Fruit fly (Drosophila melanogaster) whole organism, embryonic: ENCODE results near the gene EMC5.
A peak's percentile ranks its signal among the peaks of the same experiment; 100 is the strongest.

Experiments used
- Abd-B ChIP-seq: fragments of 200-800 bp; sonication (Bioruptor generic); optimal IDR thresholded peaks from 2 replicates; lab custom pipeline; 2018; ENCODE audit warnings: missing biosample characterization, mild to moderate bottlenecking, missing genetic modification characterization, moderate library complexity
- Ada2b ChIP-seq: fragments of 200-800 bp; sonication (Bioruptor generic); IDR thresholded peaks from 2 replicates; pipeline ENCODE4 v1.3.6; 2022; ENCODE audit warnings: missing biosample characterization, missing genetic modification characterization
- Blimp-1 ChIP-seq: fragments of 200-800 bp; sonication (Bioruptor generic); optimal IDR thresholded peaks from 3 replicates; lab custom pipeline; 2018; ENCODE audit warnings: missing biosample characterization, missing genetic modification characterization, mild to moderate bottlenecking, moderate library complexity, missing genetic modification reagents
- C15 ChIP-seq: fragments of 200-800 bp; sonication (Bioruptor generic); IDR thresholded peaks from 3 replicates; pipeline ENCODE4 v1.3.6; 2022; ENCODE audit warnings: missing biosample characterization, missing genetic modification characterization
- CG10267 ChIP-seq: fragments of 200-800 bp; sonication (Bioruptor generic); optimal IDR thresholded peaks from 2 replicates; lab custom pipeline; 2018; ENCODE audit warnings: missing biosample characterization, mild to moderate bottlenecking, missing genetic modification characterization, moderate library complexity
- CG10321 ChIP-seq: fragments of 200-800 bp; sonication (Bioruptor generic); IDR thresholded peaks from 2 replicates; pipeline ENCODE4 v1.3.6; 2022; ENCODE audit warnings: missing biosample characterization, missing genetic modification characterization
- CG11560 ChIP-seq: fragments of 200-800 bp; sonication (Bioruptor generic); IDR thresholded peaks from 3 replicates; pipeline ENCODE4 v1.3.6; 2022; ENCODE audit warnings: missing biosample characterization, missing genetic modification characterization
- CG17912 ChIP-seq: fragments of 200-800 bp; sonication (Bioruptor generic); optimal IDR thresholded peaks from 2 replicates; lab custom pipeline; 2018; ENCODE audit warnings: missing biosample characterization, mild to moderate bottlenecking, missing genetic modification characterization
- CG2129 ChIP-seq: fragments of 200-800 bp; sonication (Bioruptor generic); IDR thresholded peaks from 2 replicates; pipeline ENCODE4 v1.3.6; 2022; ENCODE audit warnings: missing biosample characterization, missing genetic modification characterization; ENCODE audit not compliant: partially characterized antibody
- CG2712 ChIP-seq: fragments of 200-800 bp; optimal IDR thresholded peaks from 3 replicates; lab custom pipeline; 2019; ENCODE audit warnings: missing biosample characterization, mild to moderate bottlenecking, missing genetic modification characterization, moderate library complexity
- CG3838 ChIP-seq: fragments of 200-800 bp; sonication (Bioruptor generic); optimal IDR thresholded peaks from 3 replicates; lab custom pipeline; 2016; ENCODE audit warnings: missing biosample characterization, missing genetic modification characterization
- CG4328 ChIP-seq: fragments of 200-800 bp; sonication (Bioruptor generic); optimal IDR thresholded peaks from 3 replicates; lab custom pipeline; 2017; ENCODE audit warnings: missing biosample characterization, missing genetic modification reagents, missing genetic modification characterization
- CG4820 ChIP-seq: fragments of 200-800 bp; sonication (Bioruptor generic); optimal IDR thresholded peaks from 3 replicates; lab custom pipeline; 2016; ENCODE audit warnings: missing biosample characterization, missing genetic modification characterization
- CG8359 ChIP-seq: fragments of 200-800 bp; sonication (Bioruptor generic); optimal IDR thresholded peaks from 2 replicates; lab custom pipeline; 2017; ENCODE audit warnings: missing biosample characterization, mild to moderate bottlenecking, missing genetic modification characterization, borderline replicate concordance
- CG8478 ChIP-seq: fragments of >200 bp; optimal IDR thresholded peaks from 2 replicates; lab custom pipeline; 2018
- CG9609 ChIP-seq: fragments of 200-800 bp; sonication (Bioruptor generic); optimal IDR thresholded peaks from 3 replicates; lab custom pipeline; 2016; ENCODE audit warnings: missing biosample characterization, missing genetic modification characterization
- CG9797 ChIP-seq: fragments of 200-800 bp; sonication (Bioruptor generic); optimal IDR thresholded peaks from 3 replicates; lab custom pipeline; 2018; ENCODE audit warnings: missing biosample characterization, mild to moderate bottlenecking, missing genetic modification characterization
- D19B ChIP-seq: fragments of 200-800 bp; sonication (Bioruptor generic); optimal IDR thresholded peaks from 2 replicates; lab custom pipeline; 2017; ENCODE audit warnings: missing biosample characterization, mild to moderate bottlenecking, missing genetic modification characterization
- Dp ChIP-seq: fragments of 200-800 bp; sonication (Bioruptor generic); optimal IDR thresholded peaks from 2 replicates; lab custom pipeline; 2018; ENCODE audit warnings: missing biosample characterization, mild to moderate bottlenecking, missing genetic modification characterization, moderate library complexity
- GATAe ChIP-seq: fragments of 200-800 bp; sonication (Bioruptor generic); conservative IDR thresholded peaks from 2 replicates; pipeline ENCODE4 v1.3.6; 2022; ENCODE audit warnings: missing biosample characterization, missing genetic modification characterization
- HLH4C ChIP-seq: fragments of 200-800 bp; sonication (Bioruptor generic); IDR thresholded peaks from 3 replicates; pipeline ENCODE4 v1.3.6; 2022; ENCODE audit warnings: missing biosample characterization, missing genetic modification characterization; ENCODE audit not compliant: partially characterized antibody
- HLH54F ChIP-seq: fragments of 200-800 bp; sonication (Bioruptor generic); optimal IDR thresholded peaks from 3 replicates; lab custom pipeline; 2016; ENCODE audit warnings: missing biosample characterization, missing genetic modification characterization
- HmgD ChIP-seq: fragments of 200-800 bp; sonication (Bioruptor generic); optimal IDR thresholded peaks from 3 replicates; lab custom pipeline; 2016; ENCODE audit warnings: missing biosample characterization, missing genetic modification characterization
- Lpt ChIP-seq: fragments of >200 bp; optimal IDR thresholded peaks from 2 replicates; lab custom pipeline; 2018; ENCODE audit warnings: missing biosample characterization, missing genetic modification characterization
- Meics ChIP-seq: fragments of 200-800 bp; sonication (Bioruptor generic); optimal IDR thresholded peaks from 2 replicates; lab custom pipeline; 2017; ENCODE audit warnings: missing biosample characterization, mild to moderate bottlenecking, missing genetic modification characterization
- Pdp1 ChIP-seq, 2 experiments: fragments of 200-800 bp; sonication (Bioruptor generic); optimal IDR thresholded peaks; 3 replicates each; lab custom pipeline; 2016; ENCODE audit warnings: missing biosample characterization in 2 of 2, missing genetic modification characterization in 2 of 2, mild to moderate bottlenecking in 1 of 2, moderate library complexity in 1 of 2
- Ptx1 ChIP-seq: fragments of 200-800 bp; sonication (Bioruptor generic); IDR thresholded peaks from 2 replicates; pipeline ENCODE4 v1.3.6; 2022; ENCODE audit warnings: missing biosample characterization, missing genetic modification characterization
- Sox102F ChIP-seq: fragments of 200-800 bp; sonication (Bioruptor generic); optimal IDR thresholded peaks from 2 replicates; lab custom pipeline; 2018; ENCODE audit warnings: missing biosample characterization, mild to moderate bottlenecking, missing genetic modification characterization, moderate library complexity
- Sry-δ ChIP-seq: fragments of 200-800 bp; sonication (Bioruptor generic); optimal IDR thresholded peaks from 2 replicates; lab custom pipeline; 2016; ENCODE audit warnings: missing biosample characterization, missing genetic modification characterization
- Ssrp ChIP-seq: fragments of 200-800 bp; sonication (Bioruptor generic); optimal IDR thresholded peaks from 2 replicates; lab custom pipeline; 2018; ENCODE audit warnings: missing biosample characterization, mild to moderate bottlenecking, missing genetic modification characterization, moderate library complexity
- Stat92E ChIP-seq, 3 experiments: fragments of >200 bp in 2 of 3; fragments of 200-800 bp in 1 of 3; sonication (Bioruptor generic) in 1 of 3; optimal IDR thresholded peaks; 2 replicates each; lab custom pipeline; 2017 to 2019; ENCODE audit warnings: missing biosample characterization in 3 of 3, missing genetic modification characterization in 3 of 3, mild to moderate bottlenecking in 1 of 3, moderate library complexity in 1 of 3
- Taf1 ChIP-seq: fragments of 200-800 bp; sonication (Bioruptor generic); IDR thresholded peaks from 2 replicates; pipeline ENCODE4 v1.3.6; 2022; ENCODE audit warnings: missing biosample characterization, missing genetic modification characterization
- Tbp ChIP-seq: fragments of >200 bp; optimal IDR thresholded peaks from 2 replicates; lab custom pipeline; 2018; ENCODE audit warnings: missing biosample characterization, missing genetic modification characterization
- ap ChIP-seq: fragments of 200-800 bp; sonication (Bioruptor generic); IDR thresholded peaks from 2 replicates; pipeline ENCODE4 v1.3.6; 2022; ENCODE audit warnings: missing biosample characterization, missing genetic modification characterization
- ara ChIP-seq: fragments of 200-800 bp; sonication (Bioruptor generic); IDR thresholded peaks from 2 replicates; pipeline ENCODE4 v1.3.6; 2022; ENCODE audit warnings: missing biosample characterization, missing genetic modification characterization
- ash1 ChIP-seq: fragments of 200-800 bp; sonication (Bioruptor generic); optimal IDR thresholded peaks from 2 replicates; lab custom pipeline; 2018; ENCODE audit warnings: missing biosample characterization, mild to moderate bottlenecking, missing genetic modification characterization
- eyg ChIP-seq: fragments of 200-800 bp; sonication (Bioruptor generic); optimal IDR thresholded peaks from 3 replicates; lab custom pipeline; 2016; ENCODE audit warnings: missing biosample characterization, missing genetic modification characterization
- fd96Cb ChIP-seq: fragments of 200-800 bp; sonication (Bioruptor generic); optimal IDR thresholded peaks from 2 replicates; lab custom pipeline; 2018; ENCODE audit warnings: missing biosample characterization, mild to moderate bottlenecking, missing genetic modification characterization, moderate library complexity
- fru ChIP-seq: fragments of >200 bp; optimal IDR thresholded peaks from 2 replicates; lab custom pipeline; 2017
- ftz-f1 ChIP-seq: fragments of 200-800 bp; sonication (Bioruptor generic); optimal IDR thresholded peaks from 2 replicates; lab custom pipeline; 2016; ENCODE audit warnings: missing biosample characterization, missing genetic modification characterization
- gt ChIP-seq: fragments of 200-800 bp; sonication (Bioruptor generic); IDR thresholded peaks from 2 replicates; pipeline ENCODE4 v1.3.6; 2022; ENCODE audit warnings: missing biosample characterization, missing genetic modification characterization
- hb ChIP-seq: fragments of 200-800 bp; sonication (Bioruptor generic); IDR thresholded peaks from 3 replicates; pipeline ENCODE4 v1.3.6; 2022; ENCODE audit warnings: missing biosample characterization, missing genetic modification characterization; ENCODE audit not compliant: partially characterized antibody
- ind ChIP-seq: fragments of 200-800 bp; sonication (Bioruptor generic); optimal IDR thresholded peaks from 3 replicates; lab custom pipeline; 2016; ENCODE audit warnings: missing biosample characterization, missing genetic modification characterization
- lola ChIP-seq, 3 experiments: fragments of >200 bp in 2 of 3; fragments of 200-800 bp in 1 of 3; sonication (Bioruptor generic) in 1 of 3; optimal IDR thresholded peaks; 2 replicates each; lab custom pipeline; 2017 to 2019; ENCODE audit warnings: missing biosample characterization in 3 of 3, missing genetic modification characterization in 3 of 3, mild to moderate bottlenecking in 1 of 3, moderate library complexity in 1 of 3
- mam ChIP-seq: fragments of 200-800 bp; sonication (Bioruptor generic); optimal IDR thresholded peaks from 3 replicates; lab custom pipeline; 2016; ENCODE audit warnings: missing biosample characterization, missing genetic modification characterization
- sima ChIP-seq: fragments of 200-800 bp; sonication (Bioruptor generic); optimal IDR thresholded peaks from 2 replicates; lab custom pipeline; 2016; ENCODE audit warnings: missing biosample characterization, missing genetic modification characterization
- unc-4 ChIP-seq: fragments of 200-800 bp; sonication (Bioruptor generic); IDR thresholded peaks from 2 replicates; pipeline ENCODE4 v1.3.6; 2022; ENCODE audit warnings: missing biosample characterization, missing genetic modification characterization; ENCODE audit not compliant: partially characterized antibody
- usp ChIP-seq: fragments of >200 bp; optimal IDR thresholded peaks from 2 replicates; lab custom pipeline; 2017; ENCODE audit warnings: missing biosample characterization, missing genetic modification characterization

EMC5 gene

dm6 chr2L:18987078-18987895 lies at the start of gene EMC5, which contains the start of gene Swip-1 (continued):
- TF ChIP-seq ara (GFP tag; lab: Robert Waterston, UW) (no peak; the same call in 1 of the 2 replicates), usp (GFP tag; lab: Kevin White, UChicago) (no peak), CG2712 (tag; lab: Kevin White, UChicago) (peak; percentile 80), hb (GFP tag; lab: Robert Waterston, UW) (peak; percentile 42; the same call in 1 of the 3 replicates), D19B (no peak), eyg (no peak), ash1 (GFP tag; lab: Kevin White, UChicago) (no peak), unc-4 (GFP tag; lab: Robert Waterston, UW) (peak; percentile 58; the same call in 1 of the 2 replicates), HmgD (GFP tag; lab: Kevin White, UChicago) (peak; percentile 30), C15 (GFP tag; lab: Robert Waterston, UW) (0 out of 3 replicates have a peak, but pooled peaks have one; percentile 25), sima (GFP tag; lab: Kevin White, UChicago) (no peak), ap (GFP tag; lab: Robert Waterston, UW) (peak; percentile 27; the same call in 1 of the 2 replicates), Sry-δ (GFP tag; lab: Kevin White, UChicago) (peak; percentile 68), ftz-f1 (GFP tag; lab: Kevin White, UChicago) (no peak), Dp (GFP tag; lab: Kevin White, UChicago) (peak; percentile 64), CG9609 (GFP tag; lab: Kevin White, UChicago) (no peak), Ptx1 (peak; percentile 82), CG2129 (0 out of 2 replicates have a peak, but pooled peaks have one; percentile 12), lola (GFP tag; optimal IDR thresholded peaks at IDR 0.05; lab: Kevin White, UChicago) (peak in 1 of 3 experiments; percentile 72), Taf1 (GFP tag; lab: Robert Waterston, UW) (0 out of 2 replicates have a peak, but pooled peaks have one; percentile 5), Ssrp (tag; lab: Kevin White, UChicago) (peak; percentile 68), CG11560 (tag; lab: Robert Waterston, UW) (no peak), fru (no peak), GATAe (no peak), Tbp (GFP tag; lab: Kevin White, UChicago) (no peak), CG10267 (tag; lab: Kevin White, UChicago) (peak; percentile 75), Ada2b (GFP tag; lab: Robert Waterston, UW) (0 out of 2 replicates have a peak, but pooled peaks have one; percentile 10), CG17912 (GFP tag; lab: Kevin White, UChicago) (no peak), Lpt (no peak), CG4328 (GFP tag; lab: Kevin White, UChicago) (peak; percentile 60), Meics (GFP tag; lab: Kevin White, UChicago) (peak; percentile 60), gt (GFP tag; lab: Robert Waterston, UW) (no peak), CG4820 (GFP tag; lab: Kevin White, UChicago) (peak; percentile 43), ind (GFP tag; lab: Kevin White, UChicago) (peak; percentile 59), Pdp1 (GFP tag; optimal IDR thresholded peaks at IDR 0.05; lab: Kevin White, UChicago) (peak in 1 of 2 experiments; percentile 19), Abd-B (GFP tag; lab: Kevin White, UChicago) (peak; percentile 84), Blimp-1 (GFP tag; lab: Kevin White, UChicago) (peak; percentile 45), CG3838 (no peak), CG10321 (GFP tag; lab: Robert Waterston, UW) (no peak), Sox102F (GFP tag; lab: Kevin White, UChicago) (peak; percentile 68), mam (GFP tag; lab: Kevin White, UChicago) (peak; percentile 35), HLH54F (GFP tag; lab: Kevin White, UChicago) (peak; percentile 12), fd96Cb (tag; lab: Kevin White, UChicago) (peak; percentile 55), CG9797 (peak; percentile 77), Stat92E (GFP tag; optimal IDR thresholded peaks at IDR 0.05; lab: Kevin White, UChicago) (no peak), CG8359 (GFP tag; lab: Kevin White, UChicago) (no peak), CG8478 (no peak), HLH4C (GFP tag; lab: Robert Waterston, UW) (peak; percentile 53; the same call in 1 of the 3 replicates)
